Worm (Caenorhabditis elegans): ENCODE measurements around the gene C11H1.5.

Gene C11H1.5

ce11 chrX:14297209-14297608 lies 5.8 kb downstream of the C11H1.5 start (continued):
- TF ChIP-seq K12H6.12 (tag; optimal IDR thresholded peaks at IDR 0.05) (peak; percentile 62), ztf-26 (tag; optimal IDR thresholded peaks at IDR 0.05) (no peak), Y67H2A.10 (GFP tag; conservative IDR thresholded peaks at IDR 0.05) (no peak), attf-6 (GFP tag; IDR thresholded peaks at IDR 0.05) (no peak), Y95B8A.8 (GFP tag; IDR thresholded peaks at IDR 0.05) (no peak), cebp-1 (GFP tag; IDR thresholded peaks at IDR 0.05) (no peak), cebp-1 (tag; optimal IDR thresholded peaks at IDR 0.05) (no peak), K11D2.4 (GFP tag; IDR thresholded peaks at IDR 0.05) (0 out of 2 replicates have a peak, but pooled peaks have one; percentile 29), C17E4.6 (GFP tag; IDR thresholded peaks at IDR 0.05) (no peak), zim-3 (tag; optimal IDR thresholded peaks at IDR 0.05) (no peak), F22D6.2 (tag; optimal IDR thresholded peaks at IDR 0.05) (no peak), F57C9.4 (tag; optimal IDR thresholded peaks at IDR 0.05) (no peak), rec-8 (tag; optimal IDR thresholded peaks at IDR 0.05) (no peak), B0019.2 (GFP tag; conservative IDR thresholded peaks at IDR 0.05) (no peak), bed-2 (GFP tag; IDR thresholded peaks at IDR 0.05) (no peak), F49E8.2 (tag; optimal IDR thresholded peaks at IDR 0.05; ENCODE audit: insufficient read depth) (no peak), chd-7 (tag; optimal IDR thresholded peaks at IDR 0.05) (peak; percentile 28), F37B4.10 (GFP tag; IDR thresholded peaks at IDR 0.05) (no peak), ztf-18 (tag; optimal IDR thresholded peaks at IDR 0.05) (no peak), ceh-40 (GFP tag; IDR thresholded peaks at IDR 0.05) (no peak), pbrm-1 (GFP tag; IDR thresholded peaks at IDR 0.05) (0 out of 2 replicates have a peak, but pooled peaks have one; percentile 43), xnd-1 (tag; optimal IDR thresholded peaks at IDR 0.05) (no peak), attf-3 (GFP tag; conservative IDR thresholded peaks at IDR 0.05) (no peak), somi-1 (GFP tag; optimal IDR thresholded peaks at IDR 0.05) (peak; percentile 45), lin-54 (GFP tag; optimal IDR thresholded peaks at IDR 0.05) (no peak), F52B5.7 (tag; optimal IDR thresholded peaks at IDR 0.05) (no peak), ceh-58 (GFP tag; IDR thresholded peaks at IDR 0.05) (no peak), sea-2 (GFP tag; IDR thresholded peaks at IDR 0.05) (no peak), die-1 (tag; optimal IDR thresholded peaks at IDR 0.05) (peak; percentile 16), B0035.1 (tag; optimal IDR thresholded peaks at IDR 0.05) (no peak), madf-8 (GFP tag; conservative IDR thresholded peaks at IDR 0.05) (no peak), lin-40 (tag; optimal IDR thresholded peaks at IDR 0.05) (peak; percentile 74), nhr-80 (tag; optimal IDR thresholded peaks at IDR 0.05) (peak; percentile 56), hmg-20 (GFP tag; IDR thresholded peaks at IDR 0.05) (no peak; the same call in 1 of the 2 replicates), D2030.7 (GFP tag; IDR thresholded peaks at IDR 0.05) (no peak), efl-1 (GFP tag; optimal IDR thresholded peaks at IDR 0.05) (peak; percentile 6), F33H1.4 (GFP tag; IDR thresholded peaks at IDR 0.05) (no peak)

- TF ChIP-seq zim-3 (tag; optimal IDR thresholded peaks at IDR 0.05) (no peak), Y53F4B.3 (GFP tag; IDR thresholded peaks at IDR 0.05) (no peak), snpc-3.4 (tag; optimal IDR thresholded peaks at IDR 0.05) (no peak), tbp1 (GFP tag; optimal IDR thresholded peaks at IDR 0.05) (no peak), lsy-27 (tag; optimal IDR thresholded peaks at IDR 0.05; ENCODE audit: borderline replicate concordance, insufficient read depth) (no peak), Y95B8A.8 (GFP tag; IDR thresholded peaks at IDR 0.05) (no peak), nhr-90 (tag; optimal IDR thresholded peaks at IDR 0.05) (no peak), madf-6 (GFP tag; IDR thresholded peaks at IDR 0.05) (no peak), C17E4.6 (GFP tag; IDR thresholded peaks at IDR 0.05) (no peak), dox-1 (GFP tag; IDR thresholded peaks at IDR 0.05) (no peak), unc-62 (GFP tag; optimal IDR thresholded peaks at IDR 0.05) (no peak), nfya-2 (GFP tag; IDR thresholded peaks at IDR 0.05) (no peak), F23B12.7 (tag; optimal IDR thresholded peaks at IDR 0.05; ENCODE audit: insufficient read depth) (no peak), tbx-9 (tag; optimal IDR thresholded peaks at IDR 0.05; ENCODE audit: borderline replicate concordance) (no peak), xnd-1 (tag; optimal IDR thresholded peaks at IDR 0.05) (no peak), lin-54 (GFP tag; optimal IDR thresholded peaks at IDR 0.05) (no peak), nfya-1 (tag; optimal IDR thresholded peaks at IDR 0.05; ENCODE audit: borderline replicate concordance, insufficient read depth) (no peak), unc-130 (GFP tag; optimal IDR thresholded peaks at IDR 0.05) (no peak)
Measured at ce11 chrX:14296559-14296958, 6.4 kb downstream of the C11H1.5 start, which contains the start of gene madd-3. Gene madd-3 (minus strand): TSS chrX:14296659.
